Fruit fly (Drosophila melanogaster): ENCODE measurements around the gene Ilp8.

Gene Ilp8

DNA sequence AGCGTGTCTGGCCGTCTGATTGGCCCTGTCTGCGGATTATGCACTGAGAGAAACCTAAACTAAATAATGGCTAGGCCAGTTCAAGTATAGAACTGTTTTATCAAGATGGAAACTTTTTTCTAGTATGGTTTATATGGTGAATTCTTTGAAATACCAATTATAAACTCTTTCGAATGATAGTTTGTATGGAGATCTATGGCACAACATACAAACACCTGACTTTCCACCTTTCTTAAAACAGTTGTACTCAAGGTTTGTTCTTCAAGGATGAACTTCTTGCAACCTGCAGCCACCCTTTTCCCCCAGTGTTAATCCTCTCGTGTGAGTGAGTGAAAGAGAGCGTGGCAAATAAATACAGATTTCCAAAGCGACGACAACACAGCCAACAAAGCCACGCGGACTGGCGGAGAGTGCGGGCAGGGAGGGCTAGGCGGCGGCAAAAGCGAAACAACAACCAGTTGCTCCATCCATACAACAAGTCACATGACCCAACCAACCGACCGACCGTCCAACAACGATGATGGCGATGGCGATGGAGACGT lies 27.6 kb downstream of the Ilp8 start (continued):
- TF ChIP-seq fd3F (GFP tag; optimal IDR thresholded peaks at IDR 0.05) (peak; percentile 88), NC2α (GFP tag; optimal IDR thresholded peaks at IDR 0.05) (peak; percentile 37), Mad (GFP tag; optimal IDR thresholded peaks at IDR 0.05) (peak; percentile 69), CG12104 (GFP tag; optimal IDR thresholded peaks at IDR 0.05) (peak; percentile 82), CG12391 (tag; optimal IDR thresholded peaks at IDR 0.05) (peak; percentile 87), abd-A (tag; optimal IDR thresholded peaks at IDR 0.05) (peak; percentile 12), gt (GFP tag; IDR thresholded peaks at IDR 0.05) (peak; percentile 29; the same call in 1 of the 2 replicates), tll (GFP tag; optimal IDR thresholded peaks at IDR 0.05) (no peak), aop (GFP tag; IDR thresholded peaks at IDR 0.05) (no peak), dmrt99B (tag; optimal IDR thresholded peaks at IDR 0.05) (peak; percentile 93), odd (GFP tag; optimal IDR thresholded peaks at IDR 0.05) (peak; percentile 74), CG14667 (GFP tag; IDR thresholded peaks at IDR 0.05) (peak; percentile 76), CG2116 (GFP tag; optimal IDR thresholded peaks at IDR 0.05) (peak; percentile 48), sr (GFP tag; IDR thresholded peaks at IDR 0.05) (0 out of 3 replicates have a peak, but pooled peaks have one; percentile 19), Gug (GFP tag; IDR thresholded peaks at IDR 0.05) (peak; percentile 79), BtbVII (GFP tag; optimal IDR thresholded peaks at IDR 0.05) (peak; percentile 81), CG12659 (GFP tag; optimal IDR thresholded peaks at IDR 0.05) (peak; percentile 90), chinmo (GFP tag; IDR thresholded peaks at IDR 0.05; ENCODE audit: partially characterized antibody) (0 out of 4 replicates have a peak, but pooled peaks have one; percentile 28), zfh2 (GFP tag; optimal IDR thresholded peaks at IDR 0.05) (peak; percentile 86), CG13775 (GFP tag; optimal IDR thresholded peaks at IDR 0.05) (peak; percentile 80), CG8359 (GFP tag; optimal IDR thresholded peaks at IDR 0.05; ENCODE audit: borderline replicate concordance) (peak; percentile 8), CG18011 (GFP tag; optimal IDR thresholded peaks at IDR 0.05) (peak; percentile 59), luna (GFP tag; optimal IDR thresholded peaks at IDR 0.05) (peak; percentile 76), zfh1 (GFP tag; IDR thresholded peaks at IDR 0.05) (peak; percentile 82), CG4282 (GFP tag; optimal IDR thresholded peaks at IDR 0.05) (peak; percentile 83), Myb (GFP tag; optimal IDR thresholded peaks at IDR 0.05) (peak; percentile 80), Elba2 (GFP tag; optimal IDR thresholded peaks at IDR 0.05) (peak; percentile 33), cad (GFP tag; optimal IDR thresholded peaks at IDR 0.05) (no peak), Scr (GFP tag; IDR thresholded peaks at IDR 0.05; ENCODE audit: partially characterized antibody) (no peak), CG14441 (GFP tag; IDR thresholded peaks at IDR 0.05) (peak; percentile 88), klu (GFP tag; IDR thresholded peaks at IDR 0.05) (peak; percentile 79), cato (GFP tag; optimal IDR thresholded peaks at IDR 0.05; ENCODE audit: borderline replicate concordance) (peak; percentile 67), slp2 (GFP tag; optimal IDR thresholded peaks at IDR 0.05) (peak; percentile 83), CG10654 (GFP tag; optimal IDR thresholded peaks at IDR 0.05) (peak; percentile 78), bcd (GFP tag; optimal IDR thresholded peaks at IDR 0.05) (peak; percentile 89), HLH3B (GFP tag; IDR thresholded peaks at IDR 0.05) (peak; percentile 88), Dll (GFP tag; IDR thresholded peaks at IDR 0.05; ENCODE audit: partially characterized antibody) (no peak), chif (GFP tag; optimal IDR thresholded peaks at IDR 0.05) (peak; percentile 86 to 88), Side (GFP tag; optimal IDR thresholded peaks at IDR 0.05) (peak; percentile 76), CG1233 (GFP tag; optimal IDR thresholded peaks at IDR 0.05) (peak; percentile 48), CG9817 (tag; optimal IDR thresholded peaks at IDR 0.05) (peak; percentile 86), CG16813 (GFP tag; IDR thresholded peaks at IDR 0.05; ENCODE audit: partially characterized antibody) (no peak), CG5245 (GFP tag; optimal IDR thresholded peaks at IDR 0.05) (peak; percentile 71), Antp (GFP tag; optimal IDR thresholded peaks at IDR 0.05) (peak; percentile 92), Oli (tag; optimal IDR thresholded peaks at IDR 0.05) (peak; percentile 93), CG2712 (tag; optimal IDR thresholded peaks at IDR 0.05) (peak; percentile 88), peb (GFP tag; IDR thresholded peaks at IDR 0.05) (peak; percentile 72; the same call in 1 of the 2 replicates), Aef1 (GFP tag; IDR thresholded peaks at IDR 0.05) (peak; percentile 86), rib (GFP tag; IDR thresholded peaks at IDR 0.05) (peak; percentile 67; the same call in 1 of the 2 replicates)
